Fruit fly (Drosophila melanogaster) Kc167 (cell line): ENCODE results near the gene CG13725.

Experiments
- h ChIP-seq: fragments of >200 bp; optimal IDR thresholded peaks from 3 replicates; lab custom pipeline; 2018; ENCODE audit warnings: missing external identifiers
- ttk ChIP-seq: sonication (Bioruptor generic); optimal IDR thresholded peaks from 2 replicates; lab custom pipeline; 2017; ENCODE audit warnings: missing external identifiers

DNA sequence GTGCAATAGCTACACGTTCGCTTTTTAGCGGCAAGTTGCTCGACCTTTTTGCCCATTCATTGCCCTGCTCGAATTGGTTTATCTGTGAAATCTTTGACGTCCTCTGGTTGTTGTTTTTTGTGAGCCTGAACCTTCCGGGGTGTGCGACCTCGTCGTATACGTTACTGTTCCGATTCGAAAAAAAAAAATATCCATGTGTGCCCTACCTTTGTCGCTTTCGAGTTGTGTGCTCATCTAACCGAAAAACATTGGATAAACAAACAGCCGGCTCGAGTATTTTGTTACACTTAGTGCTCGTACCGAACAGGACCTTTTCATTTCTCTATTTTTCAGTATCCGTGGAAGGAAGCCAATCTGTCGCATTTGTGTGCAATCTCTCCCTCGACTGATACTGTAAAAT, 38.7 kb upstream of the CG13725 start:
- no peak for TF ChIP-seq h (lab: Kevin White, UChicago)
- no peak for TF ChIP-seq ttk (lab: Kevin White, UChicago)
